Fruit fly (Drosophila melanogaster) whole organism: Measurements from ENCODE around the gene Mcm7.

Experiments used
- CG8478 ChIP-seq: fragments of >200 bp; optimal IDR thresholded peaks from 2 replicates; lab custom pipeline; 2018; ENCODE audit warnings: inconsistent platforms
- Dll ChIP-seq: fragments of >200 bp; optimal IDR thresholded peaks from 2 replicates; lab custom pipeline; 2017
- EcR ChIP-seq, 2 experiments: fragments of >200 bp; optimal IDR thresholded peaks; 2 replicates each; lab custom pipeline; 2017; ENCODE audit warnings: missing biosample characterization in 2 of 2, missing genetic modification characterization in 2 of 2, missing genetic modification reagents in 2 of 2
- pan ChIP-seq: fragments of >200 bp; optimal IDR thresholded peaks from 2 replicates; lab custom pipeline; 2017
- psq ChIP-seq: fragments of >200 bp; optimal IDR thresholded peaks from 2 replicates; lab custom pipeline; 2017
- usp ChIP-seq: fragments of >200 bp; optimal IDR thresholded peaks from 2 replicates; lab custom pipeline; 2017; ENCODE audit warnings: missing biosample characterization, missing genetic modification characterization, mixed read lengths

Gene Mcm7

dm6 chr3L:8913537-8914108 is 22.2 kb downstream of the Mcm7 start:
- TF ChIP-seq CG8478 (lab: Kevin White, UChicago) = no peak

DNA sequence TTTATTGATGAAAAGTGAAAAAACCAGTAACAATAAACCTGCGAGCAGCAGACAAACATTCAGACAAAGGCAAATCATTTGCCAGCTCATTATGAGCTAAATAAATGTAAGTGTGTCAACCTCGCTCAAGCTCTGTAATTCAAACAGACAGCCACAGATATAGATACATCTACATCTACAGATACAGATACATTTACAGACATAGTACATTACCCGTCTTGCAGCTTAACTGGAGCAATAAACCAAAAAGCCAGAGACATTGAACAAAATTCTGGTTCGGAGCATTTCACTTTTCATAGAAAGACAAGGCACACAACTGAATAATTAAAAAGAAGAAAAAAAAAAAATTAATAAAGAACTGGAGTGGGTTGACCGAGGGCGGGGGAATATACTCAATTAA is 28.3 kb downstream of the Mcm7 start:
- TF ChIP-seq CG8478 (lab: Kevin White, UChicago) (no peak), Dll (lab: Kevin White, UChicago) (no peak), pan (lab: Kevin White, UChicago) (no peak), usp (no peak)

- TF ChIP-seq pan (lab: Kevin White, UChicago) = no peak
- TF ChIP-seq psq = no peak
- TF ChIP-seq Dll (lab: Kevin White, UChicago) = no peak
- no peak for TF ChIP-seq usp
- TF ChIP-seq CG8478 (lab: Kevin White, UChicago) = no peak
- TF ChIP-seq EcR (GFP tag; optimal IDR thresholded peaks at IDR 0.05; lab: Kevin White, UChicago) = no peak
These were observed 29.3 kb downstream of the Mcm7 start for dm6 chr3L:8920710-8921109.

DNA sequence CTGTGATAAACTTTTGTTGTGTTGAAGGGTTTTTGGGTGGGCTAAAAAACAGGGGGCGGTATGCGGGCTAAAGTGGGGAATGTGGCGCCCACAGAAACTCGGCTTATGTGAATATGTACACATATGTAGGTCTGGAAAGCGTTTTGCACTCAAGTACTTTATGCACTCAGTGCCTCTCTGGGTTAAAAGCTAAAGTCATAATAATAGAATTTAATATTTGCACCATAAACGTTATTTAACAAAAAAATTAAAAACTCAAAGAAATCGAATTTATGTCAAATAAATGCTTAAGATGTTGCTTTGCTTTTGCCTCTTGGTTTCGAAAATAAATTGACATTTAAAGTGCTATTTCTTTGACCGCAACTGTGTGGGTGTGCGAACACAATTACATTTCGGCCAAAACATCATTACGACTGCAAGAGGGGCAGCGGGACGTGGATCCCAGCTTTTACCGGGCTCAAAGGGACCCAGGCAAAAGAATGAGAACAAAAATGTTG is 33.1 kb downstream of the Mcm7 start:
- TF ChIP-seq CG8478 (lab: Kevin White, UChicago) (no peak), pan (lab: Kevin White, UChicago) (no peak), Dll (lab: Kevin White, UChicago) (no peak), usp (no peak), psq (no peak), EcR (GFP tag; optimal IDR thresholded peaks at IDR 0.05; lab: Kevin White, UChicago) (no peak)

- TF ChIP-seq CG8478 (lab: Kevin White, UChicago) (no peak), pan (lab: Kevin White, UChicago) (no peak), usp (no peak), Dll (lab: Kevin White, UChicago) (no peak), EcR (GFP tag; optimal IDR thresholded peaks at IDR 0.05; lab: Kevin White, UChicago) (no peak), psq (no peak)
These were observed 33.6 kb downstream of the Mcm7 start for dm6 chr3L:8924999-8925398.

dm6 chr3L:8925679-8926078 is 34.3 kb downstream of the Mcm7 start:
- no peak for TF ChIP-seq CG8478 (lab: Kevin White, UChicago)
- TF ChIP-seq usp = no peak
- TF ChIP-seq pan (lab: Kevin White, UChicago) = no peak
- TF ChIP-seq EcR (GFP tag; optimal IDR thresholded peaks at IDR 0.05; lab: Kevin White, UChicago) = no peak
- no peak for TF ChIP-seq psq
- no peak for TF ChIP-seq Dll (lab: Kevin White, UChicago)

dm6 chr3L:8929527-8929926 is 38.1 kb downstream of the Mcm7 start:
- no peak for TF ChIP-seq psq
- no peak for TF ChIP-seq pan (lab: Kevin White, UChicago)
- TF ChIP-seq Dll (lab: Kevin White, UChicago) = no peak
- no peak for TF ChIP-seq EcR (GFP tag; optimal IDR thresholded peaks at IDR 0.05; lab: Kevin White, UChicago)
- TF ChIP-seq CG8478 (lab: Kevin White, UChicago) = no peak
- TF ChIP-seq usp = no peak

DNA sequence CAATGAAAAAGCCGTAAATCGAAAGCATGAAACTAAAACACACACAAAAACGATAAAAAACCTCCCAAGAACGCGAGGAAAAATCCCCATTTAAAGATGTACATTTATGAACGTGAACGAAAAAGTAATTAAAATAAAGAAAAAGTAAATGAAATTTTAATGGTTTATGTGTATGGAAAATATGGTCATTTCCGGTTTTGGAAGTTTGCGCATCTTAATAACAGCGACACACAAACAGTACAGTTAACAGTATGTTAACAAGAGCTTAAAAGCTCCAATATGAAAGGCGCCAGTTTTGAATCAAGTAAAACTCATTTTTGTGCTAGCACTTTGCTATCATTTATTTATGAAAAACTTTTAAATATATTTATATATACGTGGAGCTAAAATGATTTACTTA is 40.5 kb downstream of the Mcm7 start:
- TF ChIP-seq CG8478 (lab: Kevin White, UChicago) = no peak
- TF ChIP-seq psq = no peak
- no peak for TF ChIP-seq pan (lab: Kevin White, UChicago)
- no peak for TF ChIP-seq usp
- no peak for TF ChIP-seq Dll (lab: Kevin White, UChicago)
- TF ChIP-seq EcR (GFP tag; optimal IDR thresholded peaks at IDR 0.05; lab: Kevin White, UChicago) = no peak

DNA sequence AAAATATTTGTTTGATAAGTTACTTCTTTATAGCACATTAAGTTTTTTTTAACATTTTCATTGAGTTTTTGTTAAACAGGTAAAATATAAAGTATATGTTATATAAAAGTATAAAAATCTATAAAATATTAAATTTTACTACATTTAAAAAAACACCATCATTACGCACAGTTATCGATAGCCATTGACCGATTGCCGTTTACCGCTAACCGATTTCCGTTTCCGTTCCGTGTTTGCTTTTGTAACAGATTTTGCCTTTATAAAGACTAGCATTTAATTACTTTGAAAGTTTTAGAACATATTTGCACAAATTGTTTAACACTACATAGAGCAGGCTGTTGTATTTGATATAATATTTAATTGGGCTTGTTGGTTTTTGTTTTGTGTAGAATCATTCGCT is 48.3 kb downstream of the Mcm7 start:
- TF ChIP-seq psq = no peak
- no peak for TF ChIP-seq CG8478 (lab: Kevin White, UChicago)
- TF ChIP-seq usp = no peak
- no peak for TF ChIP-seq pan (lab: Kevin White, UChicago)
- TF ChIP-seq EcR (GFP tag; optimal IDR thresholded peaks at IDR 0.05; lab: Kevin White, UChicago) = no peak
- no peak for TF ChIP-seq Dll (lab: Kevin White, UChicago)
